Fruit fly (Drosophila melanogaster): ENCODE measurements around the gene CG43678.

The CG43678 gene

dm6 chr3L:15073680-15074079 lies 24.4 kb upstream of the CG43678 start:
- TF ChIP-seq EcR (GFP tag; optimal IDR thresholded peaks at IDR 0.05): no peak
- TF ChIP-seq CG8478 (optimal IDR thresholded peaks at IDR 0.05): no peak
- no peak for TF ChIP-seq usp (GFP tag; optimal IDR thresholded peaks at IDR 0.05)
- TF ChIP-seq psq (optimal IDR thresholded peaks at IDR 0.05): no peak
- no peak for TF ChIP-seq Dll (optimal IDR thresholded peaks at IDR 0.05)
- TF ChIP-seq pan (optimal IDR thresholded peaks at IDR 0.05): no peak

- no peak for TF ChIP-seq usp (GFP tag; optimal IDR thresholded peaks at IDR 0.05)
- TF ChIP-seq CG8478 (optimal IDR thresholded peaks at IDR 0.05): no peak
Measured at dm6 chr3L:15072149-15072548, 22.9 kb upstream of the CG43678 start.

dm6 chr3L:15064877-15065276 lies 15.6 kb upstream of the CG43678 start, which contains the start of gene Sytbeta:
Sytbeta (minus strand) TSS chr3L:15064977.
- no peak for TF ChIP-seq CG8478 (optimal IDR thresholded peaks at IDR 0.05)
- TF ChIP-seq psq (optimal IDR thresholded peaks at IDR 0.05): no peak
- TF ChIP-seq Dll (optimal IDR thresholded peaks at IDR 0.05): no peak
- TF ChIP-seq pan (optimal IDR thresholded peaks at IDR 0.05): no peak
- no peak for TF ChIP-seq EcR (GFP tag; optimal IDR thresholded peaks at IDR 0.05)
- TF ChIP-seq usp (GFP tag; optimal IDR thresholded peaks at IDR 0.05): no peak

dm6 chr3L:15061605-15062004 lies 12.3 kb upstream of the CG43678 start, which contains the start of gene CG13460:
CG13460 (minus strand) TSS chr3L:15061705.
- TF ChIP-seq Dll (optimal IDR thresholded peaks at IDR 0.05): no peak
- TF ChIP-seq usp (GFP tag; optimal IDR thresholded peaks at IDR 0.05): no peak
- TF ChIP-seq EcR (GFP tag; optimal IDR thresholded peaks at IDR 0.05): no peak
- no peak for TF ChIP-seq pan (optimal IDR thresholded peaks at IDR 0.05)
- TF ChIP-seq CG8478 (optimal IDR thresholded peaks at IDR 0.05): no peak
- TF ChIP-seq psq (optimal IDR thresholded peaks at IDR 0.05): no peak

- TF ChIP-seq pan (optimal IDR thresholded peaks at IDR 0.05): no peak
- no peak for TF ChIP-seq psq (optimal IDR thresholded peaks at IDR 0.05)
- TF ChIP-seq usp (GFP tag; optimal IDR thresholded peaks at IDR 0.05): no peak
- TF ChIP-seq CG8478 (optimal IDR thresholded peaks at IDR 0.05): no peak
- no peak for TF ChIP-seq Dll (optimal IDR thresholded peaks at IDR 0.05)
- no peak for TF ChIP-seq EcR (GFP tag; optimal IDR thresholded peaks at IDR 0.05)
Measured at dm6 chr3L:15054477-15054876, 5.2 kb upstream of the CG43678 start, which contains the start of gene EAChm. EAChm (plus strand) TSS chr3L:15054777.

dm6 chr3L:15054035-15054434 lies 4.7 kb upstream of the CG43678 start, which contains the start of gene CG18649:
CG18649 (minus strand) TSS chr3L:15054135.
- no peak for TF ChIP-seq EcR (GFP tag; optimal IDR thresholded peaks at IDR 0.05)
- TF ChIP-seq psq (optimal IDR thresholded peaks at IDR 0.05): no peak
- TF ChIP-seq Dll (optimal IDR thresholded peaks at IDR 0.05): no peak
- TF ChIP-seq usp (GFP tag; optimal IDR thresholded peaks at IDR 0.05): no peak
- TF ChIP-seq CG8478 (optimal IDR thresholded peaks at IDR 0.05): no peak
- no peak for TF ChIP-seq pan (optimal IDR thresholded peaks at IDR 0.05)

dm6 chr3L:15053251-15053650 lies 4.0 kb upstream of the CG43678 start, which contains the start of gene CG43680:
CG43680 (minus strand) TSS chr3L:15053351.
- TF ChIP-seq CG8478 (optimal IDR thresholded peaks at IDR 0.05) (no peak), pan (optimal IDR thresholded peaks at IDR 0.05) (no peak), EcR (GFP tag; optimal IDR thresholded peaks at IDR 0.05) (no peak), Dll (optimal IDR thresholded peaks at IDR 0.05) (no peak), psq (optimal IDR thresholded peaks at IDR 0.05) (no peak), usp (GFP tag; optimal IDR thresholded peaks at IDR 0.05) (no peak)

dm6 chr3L:15052390-15052789 lies 3.1 kb upstream of the CG43678 start, which contains the start of gene CG13461:
CG13461 (minus strand) TSS chr3L:15052490.
- TF ChIP-seq EcR (GFP tag; optimal IDR thresholded peaks at IDR 0.05): no peak
- TF ChIP-seq CG8478 (optimal IDR thresholded peaks at IDR 0.05): no peak
- no peak for TF ChIP-seq pan (optimal IDR thresholded peaks at IDR 0.05)
- no peak for TF ChIP-seq Dll (optimal IDR thresholded peaks at IDR 0.05)
- no peak for TF ChIP-seq psq (optimal IDR thresholded peaks at IDR 0.05)
- TF ChIP-seq usp (GFP tag; optimal IDR thresholded peaks at IDR 0.05): no peak

- TF ChIP-seq pan (optimal IDR thresholded peaks at IDR 0.05) (no peak), psq (optimal IDR thresholded peaks at IDR 0.05) (no peak), usp (GFP tag; optimal IDR thresholded peaks at IDR 0.05) (no peak), Dll (optimal IDR thresholded peaks at IDR 0.05) (no peak), CG8478 (optimal IDR thresholded peaks at IDR 0.05) (no peak), EcR (GFP tag; optimal IDR thresholded peaks at IDR 0.05) (no peak)
Measured at dm6 chr3L:15051325-15051724, 2.0 kb upstream of the CG43678 start, which contains the start of gene CG43679. CG43679 (minus strand) TSS chr3L:15051425.

- no peak for TF ChIP-seq psq (optimal IDR thresholded peaks at IDR 0.05)
- no peak for TF ChIP-seq CG8478 (optimal IDR thresholded peaks at IDR 0.05)
- no peak for TF ChIP-seq pan (optimal IDR thresholded peaks at IDR 0.05)
- TF ChIP-seq EcR (GFP tag; optimal IDR thresholded peaks at IDR 0.05): no peak
- no peak for TF ChIP-seq usp (GFP tag; optimal IDR thresholded peaks at IDR 0.05)
- no peak for TF ChIP-seq Dll (optimal IDR thresholded peaks at IDR 0.05)
Measured at dm6 chr3L:15050706-15051105, 1.4 kb upstream of the CG43678 start, which contains the start of gene CG12310. CG12310 (minus strand) TSS chr3L:15050806.

- TF ChIP-seq EcR (GFP tag; optimal IDR thresholded peaks at IDR 0.05) (no peak), usp (GFP tag; optimal IDR thresholded peaks at IDR 0.05) (no peak), CG8478 (optimal IDR thresholded peaks at IDR 0.05) (no peak), Dll (optimal IDR thresholded peaks at IDR 0.05) (no peak), pan (optimal IDR thresholded peaks at IDR 0.05) (no peak), psq (optimal IDR thresholded peaks at IDR 0.05) (no peak)
Measured at dm6 chr3L:15050109-15050508, 814 bp upstream of the CG43678 start, which contains the start of gene CG18581. CG18581 (minus strand) TSS chr3L:15050209.

dm6 chr3L:15048091-15048490 lies 1.2 kb downstream of the CG43678 start:
- TF ChIP-seq CG8478 (optimal IDR thresholded peaks at IDR 0.05) (no peak), EcR (GFP tag; optimal IDR thresholded peaks at IDR 0.05) (no peak), psq (optimal IDR thresholded peaks at IDR 0.05) (no peak), Dll (optimal IDR thresholded peaks at IDR 0.05) (no peak), usp (GFP tag; optimal IDR thresholded peaks at IDR 0.05) (no peak), pan (optimal IDR thresholded peaks at IDR 0.05) (no peak)

- no peak for TF ChIP-seq psq (optimal IDR thresholded peaks at IDR 0.05)
Measured at dm6 chr3L:15047606-15048005, 1.7 kb downstream of the CG43678 start.
